Fruit fly (Drosophila melanogaster) whole organism, embryonic: Measurements from ENCODE around the gene CG32712.
A peak's percentile ranks its signal among the peaks of the same experiment; 100 is the strongest.

Experiments
- Aef1 ChIP-seq: fragments of 200-800 bp; sonication (Bioruptor generic); IDR thresholded peaks from 3 replicates; pipeline ENCODE4 v1.3.6; 2022; ENCODE audit warnings: missing biosample characterization, missing genetic modification characterization
- Atf6 ChIP-seq: fragments of 200-800 bp; sonication (Bioruptor generic); IDR thresholded peaks from 2 replicates; pipeline ENCODE4 v1.3.6; 2022; ENCODE audit warnings: missing biosample characterization, missing genetic modification characterization
- Blimp-1 ChIP-seq: fragments of 200-800 bp; sonication (Bioruptor generic); optimal IDR thresholded peaks from 3 replicates; lab custom pipeline; 2018; ENCODE audit warnings: missing biosample characterization, missing genetic modification characterization, mild to moderate bottlenecking, moderate library complexity, missing genetic modification reagents
- BtbVII ChIP-seq: fragments of 200-800 bp; sonication (Bioruptor generic); optimal IDR thresholded peaks from 3 replicates; lab custom pipeline; 2017; ENCODE audit warnings: missing biosample characterization, mild to moderate bottlenecking, missing genetic modification characterization
- CG11456 ChIP-seq: fragments of 200-800 bp; sonication (Bioruptor generic); IDR thresholded peaks from 3 replicates; pipeline ENCODE4 v1.3.6; 2022; ENCODE audit warnings: missing biosample characterization, missing genetic modification characterization
- CG12155 ChIP-seq: fragments of 200-800 bp; sonication (Bioruptor generic); optimal IDR thresholded peaks from 3 replicates; lab custom pipeline; 2016; ENCODE audit warnings: missing biosample characterization, missing genetic modification characterization
- CG12659 ChIP-seq: fragments of 200-800 bp; sonication (Bioruptor generic); optimal IDR thresholded peaks from 3 replicates; lab custom pipeline; 2017; ENCODE audit warnings: mild to moderate bottlenecking, missing biosample characterization, missing genetic modification reagents, missing genetic modification characterization
- CG13424 ChIP-seq: fragments of 200-800 bp; sonication (Bioruptor generic); optimal IDR thresholded peaks from 2 replicates; lab custom pipeline; 2019; ENCODE audit warnings: missing biosample characterization, mild to moderate bottlenecking, missing genetic modification characterization, moderate library complexity
- CG14050 ChIP-seq: fragments of 200-800 bp; sonication (Bioruptor generic); IDR thresholded peaks from 3 replicates; pipeline ENCODE4 v1.3.6; 2022; ENCODE audit warnings: missing biosample characterization, missing genetic modification characterization
- CG15011 ChIP-seq: fragments of 200-800 bp; sonication (Bioruptor generic); optimal IDR thresholded peaks from 3 replicates; lab custom pipeline; 2018; ENCODE audit warnings: missing biosample characterization, mild to moderate bottlenecking, missing genetic modification characterization
- CG15073 ChIP-seq: fragments of 200-800 bp; sonication (Bioruptor generic); optimal IDR thresholded peaks from 2 replicates; lab custom pipeline; 2016; ENCODE audit warnings: missing biosample characterization, missing genetic modification characterization
- CG1529 ChIP-seq: fragments of 200-800 bp; sonication (Bioruptor generic); optimal IDR thresholded peaks from 3 replicates; lab custom pipeline; 2018; ENCODE audit warnings: missing biosample characterization, missing genetic modification characterization
- CG1603 ChIP-seq: fragments of 200-800 bp; sonication (Bioruptor generic); optimal IDR thresholded peaks from 2 replicates; lab custom pipeline; 2019; ENCODE audit warnings: missing biosample characterization, mild to moderate bottlenecking, missing genetic modification characterization, moderate library complexity
- CG17186 ChIP-seq: fragments of 200-800 bp; sonication (Bioruptor generic); optimal IDR thresholded peaks from 3 replicates; lab custom pipeline; 2017; ENCODE audit warnings: missing biosample characterization, missing genetic modification reagents, missing genetic modification characterization
- CG17612 ChIP-seq: fragments of 200-800 bp; sonication (Bioruptor generic); IDR thresholded peaks from 2 replicates; pipeline ENCODE4 v1.3.6; 2022; ENCODE audit warnings: missing biosample characterization, missing genetic modification characterization
- CG1792 ChIP-seq: fragments of 200-800 bp; sonication (Bioruptor generic); optimal IDR thresholded peaks from 2 replicates; lab custom pipeline; 2016; ENCODE audit warnings: missing biosample characterization, missing genetic modification characterization
- CG18011 ChIP-seq: fragments of 200-800 bp; sonication (Bioruptor generic); optimal IDR thresholded peaks from 2 replicates; lab custom pipeline; 2017; ENCODE audit warnings: missing biosample characterization, missing genetic modification characterization, mild to moderate bottlenecking, moderate library complexity, missing genotype
- CG1832 ChIP-seq: fragments of 200-800 bp; sonication (Bioruptor generic); optimal IDR thresholded peaks from 2 replicates; lab custom pipeline; 2017; ENCODE audit warnings: missing biosample characterization, mild to moderate bottlenecking, missing genetic modification characterization, inconsistent platforms
- CG3281 ChIP-seq: fragments of 200-800 bp; sonication (Bioruptor generic); optimal IDR thresholded peaks from 3 replicates; lab custom pipeline; 2017; ENCODE audit warnings: missing biosample characterization, mild to moderate bottlenecking, missing genetic modification characterization
- CG6272 ChIP-seq: fragments of 200-800 bp; sonication (Bioruptor generic); IDR thresholded peaks from 2 replicates; pipeline ENCODE4 v1.3.6; 2022; ENCODE audit warnings: missing biosample characterization, missing genetic modification characterization
- CG6654 ChIP-seq: fragments of 200-800 bp; sonication (Bioruptor generic); optimal IDR thresholded peaks from 2 replicates; lab custom pipeline; 2017; ENCODE audit warnings: missing biosample characterization, mild to moderate bottlenecking, missing genetic modification characterization
- CG7987 ChIP-seq: fragments of 200-800 bp; sonication (Bioruptor generic); optimal IDR thresholded peaks from 2 replicates; lab custom pipeline; 2018; ENCODE audit warnings: missing biosample characterization, mild to moderate bottlenecking, missing genetic modification characterization, moderate library complexity
- Dfd ChIP-seq, 2 experiments: fragments of >200 bp; optimal IDR thresholded peaks; 2 replicates each; lab custom pipeline; 2017; ENCODE audit warnings: missing biosample characterization in 2 of 2, missing genetic modification characterization in 2 of 2
- Doc2 ChIP-seq: fragments of 200-800 bp; sonication (Bioruptor generic); IDR thresholded peaks from 2 replicates; pipeline ENCODE4 v1.3.6; 2022; ENCODE audit warnings: missing biosample characterization, missing genetic modification characterization
- E2f1 ChIP-seq: fragments of 200-800 bp; sonication (Bioruptor generic); IDR thresholded peaks from 2 replicates; pipeline ENCODE4 v1.3.6; 2022; ENCODE audit warnings: missing biosample characterization, missing genetic modification characterization
- Elba2 ChIP-seq: fragments of 200-800 bp; sonication (Bioruptor generic); optimal IDR thresholded peaks from 3 replicates; lab custom pipeline; 2016; ENCODE audit warnings: missing biosample characterization, missing genetic modification characterization
- Gug ChIP-seq: fragments of 200-800 bp; sonication (Bioruptor generic); IDR thresholded peaks from 4 replicates; pipeline ENCODE4 v1.3.6; 2022; ENCODE audit warnings: missing biosample characterization, missing genetic modification characterization
- Hey ChIP-seq: fragments of 200-800 bp; sonication (Bioruptor generic); optimal IDR thresholded peaks from 3 replicates; lab custom pipeline; 2018; ENCODE audit warnings: missing biosample characterization, mild to moderate bottlenecking, missing genetic modification characterization
- HmgD ChIP-seq: fragments of 200-800 bp; sonication (Bioruptor generic); optimal IDR thresholded peaks from 3 replicates; lab custom pipeline; 2016; ENCODE audit warnings: missing biosample characterization, missing genetic modification characterization
- Hmr ChIP-seq: fragments of 200-800 bp; sonication (Bioruptor generic); optimal IDR thresholded peaks from 3 replicates; lab custom pipeline; 2017; ENCODE audit warnings: mild to moderate bottlenecking, missing biosample characterization, missing genetic modification reagents, missing genetic modification characterization
- Hr39 ChIP-seq: fragments of >200 bp; optimal IDR thresholded peaks from 2 replicates; lab custom pipeline; 2017
- Lpt ChIP-seq: fragments of >200 bp; optimal IDR thresholded peaks from 2 replicates; lab custom pipeline; 2018; ENCODE audit warnings: missing biosample characterization, missing genetic modification characterization
- Neu2 ChIP-seq: fragments of 200-800 bp; sonication (Bioruptor generic); optimal IDR thresholded peaks from 3 replicates; lab custom pipeline; 2016; ENCODE audit warnings: missing biosample characterization, missing genetic modification characterization, borderline replicate concordance
- Nf-YA ChIP-seq: fragments of 200-800 bp; sonication (Bioruptor generic); IDR thresholded peaks from 2 replicates; pipeline ENCODE4 v1.3.6; 2022; ENCODE audit warnings: missing biosample characterization, missing genetic modification characterization
- Nf-YC ChIP-seq: fragments of 200-800 bp; optimal IDR thresholded peaks from 3 replicates; lab custom pipeline; 2019; ENCODE audit warnings: missing biosample characterization, mild to moderate bottlenecking, missing genetic modification characterization, moderate library complexity
- NfI ChIP-seq: fragments of 200-800 bp; sonication (Bioruptor generic); optimal IDR thresholded peaks from 3 replicates; lab custom pipeline; 2018; ENCODE audit warnings: missing biosample characterization, mild to moderate bottlenecking, missing genetic modification characterization, moderate library complexity
- Taf1 ChIP-seq: fragments of 200-800 bp; sonication (Bioruptor generic); IDR thresholded peaks from 2 replicates; pipeline ENCODE4 v1.3.6; 2022; ENCODE audit warnings: missing biosample characterization, missing genetic modification characterization
- abd-A ChIP-seq: fragments of 200-800 bp; sonication (Bioruptor generic); optimal IDR thresholded peaks from 3 replicates; lab custom pipeline; 2019; ENCODE audit warnings: missing biosample characterization, mild to moderate bottlenecking, missing genetic modification characterization, moderate library complexity
- ash1 ChIP-seq: fragments of 200-800 bp; sonication (Bioruptor generic); optimal IDR thresholded peaks from 2 replicates; lab custom pipeline; 2018; ENCODE audit warnings: missing biosample characterization, mild to moderate bottlenecking, missing genetic modification characterization
- dati ChIP-seq: fragments of 200-800 bp; sonication (Bioruptor generic); IDR thresholded peaks from 2 replicates; pipeline ENCODE4 v1.3.6; 2022; ENCODE audit warnings: missing biosample characterization, missing genetic modification characterization
- dmrt99B ChIP-seq: fragments of 200-800 bp; sonication (Bioruptor generic); optimal IDR thresholded peaks from 2 replicates; lab custom pipeline; 2018; ENCODE audit warnings: missing biosample characterization, mild to moderate bottlenecking, missing genetic modification characterization, moderate library complexity
- eve ChIP-seq, 2 experiments: fragments of >200 bp; optimal IDR thresholded peaks; 2 replicates each; lab custom pipeline; 2017; ENCODE audit warnings: missing biosample characterization in 2 of 2, missing genetic modification characterization in 2 of 2
- fd3F ChIP-seq: fragments of 200-800 bp; sonication (Bioruptor generic); optimal IDR thresholded peaks from 2 replicates; lab custom pipeline; 2018; ENCODE audit warnings: missing biosample characterization, mild to moderate bottlenecking, missing genetic modification characterization, moderate library complexity
- ftz-f1 ChIP-seq: fragments of 200-800 bp; sonication (Bioruptor generic); optimal IDR thresholded peaks from 2 replicates; lab custom pipeline; 2016; ENCODE audit warnings: missing biosample characterization, missing genetic modification characterization
- fu2 ChIP-seq: fragments of 200-800 bp; sonication (Bioruptor generic); optimal IDR thresholded peaks from 2 replicates; lab custom pipeline; 2016; ENCODE audit warnings: missing biosample characterization, missing genetic modification characterization
- mirr ChIP-seq: fragments of 200-800 bp; sonication (Bioruptor generic); optimal IDR thresholded peaks from 3 replicates; lab custom pipeline; 2018; ENCODE audit warnings: missing biosample characterization, mild to moderate bottlenecking, missing genetic modification characterization
- org-1 ChIP-seq: fragments of 200-800 bp; sonication (Bioruptor generic); optimal IDR thresholded peaks from 2 replicates; lab custom pipeline; 2017; ENCODE audit warnings: missing biosample characterization, missing genetic modification characterization
- pan ChIP-seq, 4 experiments: fragments of >200 bp in 3 of 4; fragments of 200-800 bp in 1 of 4; sonication (Bioruptor generic) in 1 of 4; optimal IDR thresholded peaks in 3 of 4; IDR thresholded peaks in 1 of 4; 2 replicates each; pipeline versions ENCODE4 v1.3.6 to Lab custom; 2017 to 2022; ENCODE audit warnings: missing biosample characterization in 2 of 4, missing genetic modification characterization in 2 of 4, mixed read lengths in 1 of 4
- peb ChIP-seq: fragments of 200-800 bp; sonication (Bioruptor generic); IDR thresholded peaks from 2 replicates; pipeline ENCODE4 v1.3.6; 2022; ENCODE audit warnings: missing biosample characterization, missing genetic modification characterization
- twi ChIP-seq: fragments of 200-800 bp; optimal IDR thresholded peaks from 2 replicates; lab custom pipeline; 2019; ENCODE audit warnings: missing biosample characterization, mild to moderate bottlenecking, missing genetic modification characterization, moderate library complexity

Gene CG32712

dm6 chrX:8455019-8455555 is 21.5 kb upstream of the CG32712 start, which contains the start of gene org-1 (continued):
- peak; percentile 30 for TF ChIP-seq Hr39
- TF ChIP-seq fu2 (GFP tag; lab: Kevin White, UChicago), result peak; percentile 44
- TF ChIP-seq org-1, result peak; percentile 92
- peak; percentile 97 for TF ChIP-seq CG1603 (tag; lab: Kevin White, UChicago)
- no peak for TF ChIP-seq ash1 (GFP tag; lab: Kevin White, UChicago)
- peak; percentile 97 for TF ChIP-seq E2f1 (GFP tag; lab: Robert Waterston, UW)
- peak in 1 of 2 experiments; percentile 93 for TF ChIP-seq eve (GFP tag; optimal IDR thresholded peaks at IDR 0.05; lab: Kevin White, UChicago)
- peak; percentile 86 for TF ChIP-seq CG17186 (GFP tag; lab: Kevin White, UChicago)
- TF ChIP-seq NfI (GFP tag; lab: Kevin White, UChicago), result peak; percentile 94
- peak; percentile 95 for TF ChIP-seq CG14050 (GFP tag; lab: Robert Waterston, UW)
- TF ChIP-seq Elba2 (GFP tag; lab: Kevin White, UChicago), result peak; percentile 21
- peak; percentile 97 for TF ChIP-seq dati (GFP tag; lab: Robert Waterston, UW)
- TF ChIP-seq Gug (GFP tag; lab: Robert Waterston, UW), result peak; percentile 98
- no peak for TF ChIP-seq Dfd (GFP tag; optimal IDR thresholded peaks at IDR 0.05; lab: Kevin White, UChicago)
- TF ChIP-seq CG3281, result peak; percentile 88
- TF ChIP-seq CG6272 (GFP tag; lab: Robert Waterston, UW), result peak; percentile 97
- TF ChIP-seq ftz-f1, result no peak
- peak; percentile 97 for TF ChIP-seq twi (tag; lab: Kevin White, UChicago)
- no peak for TF ChIP-seq abd-A (tag; lab: Kevin White, UChicago)
- TF ChIP-seq CG1792 (GFP tag; lab: Kevin White, UChicago), result peak; percentile 55
- peak; percentile 97 for TF ChIP-seq CG13424 (tag; lab: Kevin White, UChicago)
- TF ChIP-seq Nf-YC, result peak; percentile 96
- peak; percentile 84 for TF ChIP-seq Hmr
- peak; percentile 96 for TF ChIP-seq peb (GFP tag; lab: Robert Waterston, UW)
- peak; percentile 78 for TF ChIP-seq mirr (GFP tag; lab: Kevin White, UChicago)
- peak; percentile 94 for TF ChIP-seq Blimp-1
- TF ChIP-seq Aef1 (GFP tag; lab: Robert Waterston, UW), result peak; percentile 97
- peak; percentile 91 for TF ChIP-seq Atf6 (GFP tag; lab: Robert Waterston, UW)
- peak; percentile 92 for TF ChIP-seq Nf-YA (GFP tag; lab: Robert Waterston, UW)
- peak; percentile 85 for TF ChIP-seq BtbVII (GFP tag; lab: Kevin White, UChicago)
- peak; percentile 88 for TF ChIP-seq fd3F (GFP tag; lab: Kevin White, UChicago)
- TF ChIP-seq CG11456 (GFP tag; lab: Robert Waterston, UW), result peak; percentile 97
- TF ChIP-seq CG1832, result no peak
- peak; percentile 86 for TF ChIP-seq CG15011 (GFP tag; lab: Kevin White, UChicago)
- TF ChIP-seq CG15073 (GFP tag; lab: Kevin White, UChicago), result peak; percentile 76
- TF ChIP-seq Lpt (GFP tag; lab: Kevin White, UChicago), result no peak
- TF ChIP-seq CG6654 (GFP tag; lab: Kevin White, UChicago), result peak; percentile 85
- TF ChIP-seq pan (optimal IDR thresholded peaks at IDR 0.05; lab: Kevin White, UChicago), result no peak
- TF ChIP-seq pan (GFP tag; optimal IDR thresholded peaks at IDR 0.05 in 1 of 2, IDR thresholded peaks at IDR 0.05 in 1 of 2), result peak in 1 of 2 experiments; percentile 97
- peak; percentile 94 for TF ChIP-seq CG1529
- peak; percentile 90 for TF ChIP-seq CG12155 (GFP tag; lab: Kevin White, UChicago)
- TF ChIP-seq Neu2 (GFP tag; lab: Kevin White, UChicago), result no peak
- TF ChIP-seq CG17612 (GFP tag; lab: Robert Waterston, UW), result peak; percentile 89
- peak; percentile 75 for TF ChIP-seq Hey
- peak; percentile 95 for TF ChIP-seq Taf1
- TF ChIP-seq Doc2 (GFP tag; lab: Robert Waterston, UW), result peak; percentile 86
- TF ChIP-seq CG12659 (GFP tag; lab: Kevin White, UChicago), result peak; percentile 94
- TF ChIP-seq CG18011 (GFP tag; lab: Kevin White, UChicago), result peak; percentile 66
- TF ChIP-seq dmrt99B (tag; lab: Kevin White, UChicago), result peak; percentile 95
- peak; percentile 26 for TF ChIP-seq HmgD (GFP tag; lab: Kevin White, UChicago)
- TF ChIP-seq CG7987, result peak; percentile 73
